Worm (Caenorhabditis elegans) whole organism, L2 larva: ENCODE measurements around the gene esyt-2.

Experiments
- C34F6.9 ChIP-seq: fragments of 150-350 bp; optimal IDR thresholded peaks from 2 replicates; lab custom pipeline; 2014; ENCODE audit warnings: missing biosample characterization, missing genetic modification characterization
- F13H6.1 ChIP-seq: sonication (generic microtip); optimal IDR thresholded peaks from 2 replicates; lab custom pipeline; 2016; ENCODE audit warnings: missing genetic modification characterization, missing compliant biosample characterization
- Y55F3AM.14 ChIP-seq: fragments of 200-800 bp; sonication (Bioruptor generic); optimal IDR thresholded peaks from 2 replicates; lab custom pipeline; 2018; ENCODE audit warnings: mild to moderate bottlenecking, missing genetic modification characterization, missing compliant biosample characterization
- ZK546.5 ChIP-seq: sonication (generic microtip); optimal IDR thresholded peaks from 2 replicates; lab custom pipeline; 2017; ENCODE audit warnings: missing biosample characterization, missing genetic modification characterization
- alr-1 ChIP-seq: fragments of 150-350 bp; optimal IDR thresholded peaks from 2 replicates; lab custom pipeline; 2014; ENCODE audit warnings: missing biosample characterization, missing genetic modification characterization
- aly-2 ChIP-seq: fragments of 150-350 bp; optimal IDR thresholded peaks from 2 replicates; lab custom pipeline; 2014; ENCODE audit warnings: missing biosample characterization, missing genetic modification characterization
- ama-1 ChIP-seq: fragments of 150-350 bp; optimal IDR thresholded peaks from 2 replicates; lab custom pipeline; 2018; ENCODE audit warnings: inconsistent platforms
- ceh-16 ChIP-seq: fragments of 150-350 bp; optimal IDR thresholded peaks from 2 replicates; lab custom pipeline; 2014; ENCODE audit warnings: missing biosample characterization, missing genetic modification characterization
- crh-2 ChIP-seq: sonication (generic microtip); optimal IDR thresholded peaks from 2 replicates; lab custom pipeline; 2017; ENCODE audit warnings: missing biosample characterization, missing genetic modification characterization
- dmd-4 ChIP-seq: sonication (generic microtip); optimal IDR thresholded peaks from 2 replicates; lab custom pipeline; 2017; ENCODE audit warnings: missing biosample characterization, missing genetic modification characterization
- egl-27 ChIP-seq: sonication (generic microtip); optimal IDR thresholded peaks from 3 replicates; lab custom pipeline; 2017; ENCODE audit warnings: missing biosample characterization, missing genetic modification reagents, missing genetic modification characterization
- elt-1 ChIP-seq: fragments of 150-350 bp; optimal IDR thresholded peaks from 2 replicates; lab custom pipeline; 2014; ENCODE audit warnings: missing biosample characterization, missing genetic modification characterization
- elt-3 ChIP-seq: sonication (generic microtip); optimal IDR thresholded peaks from 2 replicates; lab custom pipeline; 2017; ENCODE audit warnings: missing biosample characterization, missing genetic modification characterization
- fos-1 ChIP-seq: fragments of 150-350 bp; optimal IDR thresholded peaks from 2 replicates; lab custom pipeline; 2014; ENCODE audit warnings: missing biosample characterization, missing genetic modification characterization
- gmeb-1 ChIP-seq: fragments of 150-350 bp; optimal IDR thresholded peaks from 2 replicates; lab custom pipeline; 2014; ENCODE audit warnings: missing biosample characterization, missing genetic modification characterization
- lin-11 ChIP-seq: fragments of 150-350 bp; sonication (generic microtip); optimal IDR thresholded peaks from 2 replicates; lab custom pipeline; 2014; ENCODE audit warnings: missing biosample characterization, missing genetic modification characterization, inconsistent platforms, mixed read lengths
- lin-13 ChIP-seq: fragments of 150-350 bp; optimal IDR thresholded peaks from 2 replicates; lab custom pipeline; 2014; ENCODE audit warnings: missing biosample characterization, missing genetic modification reagents, missing genetic modification characterization
- lin-39 ChIP-seq: fragments of 150-350 bp; optimal IDR thresholded peaks from 2 replicates; lab custom pipeline; 2014; ENCODE audit warnings: missing biosample characterization, missing genetic modification reagents, missing genetic modification characterization
- lsy-2 ChIP-seq, 2 experiments: fragments of 150-350 bp in 1 of 2; sonication (generic microtip) in 1 of 2; optimal IDR thresholded peaks; 2 replicates each; lab custom pipeline; 2014 to 2017; ENCODE audit warnings: missing biosample characterization in 2 of 2, missing genetic modification characterization in 2 of 2
- mab-5 ChIP-seq: fragments of 150-350 bp; optimal IDR thresholded peaks from 2 replicates; lab custom pipeline; 2014; ENCODE audit warnings: missing biosample characterization, missing genetic modification characterization
- mdl-1 ChIP-seq, 2 experiments: fragments of 150-350 bp in 1 of 2; sonication (generic microtip) in 1 of 2; optimal IDR thresholded peaks; 2 replicates each; lab custom pipeline; 2017; ENCODE audit warnings: missing biosample characterization in 2 of 2, missing genetic modification characterization in 2 of 2
- nhr-10 ChIP-seq: sonication (generic microtip); optimal IDR thresholded peaks from 2 replicates; lab custom pipeline; 2017; ENCODE audit warnings: missing biosample characterization, missing genetic modification characterization
- nhr-11 ChIP-seq: fragments of 150-350 bp; optimal IDR thresholded peaks from 2 replicates; lab custom pipeline; 2014; ENCODE audit warnings: missing biosample characterization, missing genetic modification characterization
- nhr-12 ChIP-seq: fragments of 150-350 bp; optimal IDR thresholded peaks from 2 replicates; lab custom pipeline; 2014; ENCODE audit warnings: missing biosample characterization, missing genetic modification characterization
- nhr-129 ChIP-seq: fragments of 150-350 bp; optimal IDR thresholded peaks from 2 replicates; lab custom pipeline; 2014; ENCODE audit warnings: missing biosample characterization, missing genetic modification characterization
- nhr-21 ChIP-seq: fragments of 150-350 bp; optimal IDR thresholded peaks from 2 replicates; lab custom pipeline; 2014; ENCODE audit warnings: missing biosample characterization, missing genetic modification characterization
- nhr-23 ChIP-seq: fragments of 150-350 bp; optimal IDR thresholded peaks from 2 replicates; lab custom pipeline; 2014; ENCODE audit warnings: missing biosample characterization, missing genetic modification reagents, missing genetic modification characterization
- nhr-25 ChIP-seq: fragments of 150-350 bp; sonication (generic microtip); optimal IDR thresholded peaks from 3 replicates; lab custom pipeline; 2014; ENCODE audit warnings: missing biosample characterization, missing genetic modification characterization
- nhr-6 ChIP-seq: fragments of 150-350 bp; optimal IDR thresholded peaks from 2 replicates; lab custom pipeline; 2014; ENCODE audit warnings: missing biosample characterization, missing genetic modification characterization
- peb-1 ChIP-seq: fragments of 150-350 bp; optimal IDR thresholded peaks from 2 replicates; lab custom pipeline; 2014; ENCODE audit warnings: missing biosample characterization, missing genetic modification characterization
- sem-4 ChIP-seq: fragments of 150-350 bp; optimal IDR thresholded peaks from 2 replicates; lab custom pipeline; 2014; ENCODE audit warnings: missing biosample characterization, missing genetic modification reagents, missing genetic modification characterization
- skn-1 ChIP-seq: sonication (generic microtip); optimal IDR thresholded peaks from 2 replicates; lab custom pipeline; 2017; ENCODE audit warnings: missing biosample characterization, missing genetic modification characterization
- sma-3 ChIP-seq: sonication (generic microtip); optimal IDR thresholded peaks from 2 replicates; lab custom pipeline; 2016; ENCODE audit warnings: missing genetic modification reagents, missing genetic modification characterization, missing compliant biosample characterization
- sma-9 ChIP-seq, 2 experiments: fragments of 150-350 bp in 1 of 2; sonication (generic microtip) in 1 of 2; optimal IDR thresholded peaks; 2 replicates each; lab custom pipeline; 2014 to 2016; ENCODE audit warnings: missing genetic modification characterization in 2 of 2, mild to moderate bottlenecking in 1 of 2, missing biosample characterization in 1 of 2, missing compliant biosample characterization in 1 of 2, missing genetic modification reagents in 1 of 2, moderate library complexity in 1 of 2
- snpc-4 ChIP-seq: fragments of 150-350 bp; optimal IDR thresholded peaks from 2 replicates; lab custom pipeline; 2014; ENCODE audit warnings: missing biosample characterization, missing genetic modification characterization
- unc-39 ChIP-seq: fragments of 150-350 bp; optimal IDR thresholded peaks from 2 replicates; lab custom pipeline; 2014; ENCODE audit warnings: missing biosample characterization, missing genetic modification characterization
- unc-62 ChIP-seq: fragments of 150-350 bp; optimal IDR thresholded peaks from 2 replicates; lab custom pipeline; 2014; ENCODE audit warnings: missing biosample characterization, missing genetic modification reagents, missing genetic modification characterization
- ztf-1 ChIP-seq: fragments of 200-800 bp; sonication (Bioruptor generic); conservative IDR thresholded peaks from 2 replicates; pipeline ENCODE4 v1.3.6; 2022; ENCODE audit warnings: missing genetic modification characterization, missing compliant biosample characterization
- ztf-11 ChIP-seq: sonication (generic microtip); optimal IDR thresholded peaks from 2 replicates; lab custom pipeline; 2017; ENCODE audit warnings: missing biosample characterization, missing genetic modification characterization
- ztf-4 ChIP-seq: fragments of 150-350 bp; optimal IDR thresholded peaks from 2 replicates; lab custom pipeline; 2014; ENCODE audit warnings: missing biosample characterization, missing genetic modification characterization

The esyt-2 gene

DNA sequence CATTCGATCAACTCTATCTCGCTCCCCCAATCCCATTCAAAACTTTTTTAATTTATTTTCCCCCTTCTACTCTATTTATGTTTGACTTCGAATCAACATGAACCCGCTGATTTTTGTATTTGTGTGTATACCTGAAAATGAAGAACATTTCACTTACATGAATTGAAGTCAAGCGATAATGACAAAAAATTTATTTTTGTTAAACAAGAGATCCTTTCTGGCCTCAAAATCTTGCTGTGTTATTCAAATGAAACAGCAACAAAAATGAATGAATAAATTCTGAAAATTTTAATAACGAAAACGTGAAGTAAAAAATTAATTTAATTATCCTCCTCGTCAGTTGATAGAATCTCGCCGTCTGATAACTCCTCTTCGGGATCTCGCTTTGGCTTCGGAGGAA, 28.3 kb downstream of the esyt-2 start:
- no peak for TF ChIP-seq unc-62 (GFP tag; lab: Kevin White, UChicago)
- no peak for TF ChIP-seq lin-13
- TF ChIP-seq elt-1, result no peak
- no peak for TF ChIP-seq ztf-11 (tag; lab: Kevin White, UChicago)
- no peak for TF ChIP-seq fos-1 (tag; lab: Kevin White, UChicago)
- TF ChIP-seq nhr-21 (tag; lab: Kevin White, UChicago), result no peak
- TF ChIP-seq ceh-16 (tag; lab: Kevin White, UChicago), result no peak
- TF ChIP-seq nhr-10, result no peak
- no peak for TF ChIP-seq elt-3 (tag; lab: Kevin White, UChicago)
- TF ChIP-seq alr-1 (tag; lab: Kevin White, UChicago), result no peak
- TF ChIP-seq sem-4, result no peak
- TF ChIP-seq ztf-4 (tag; lab: Kevin White, UChicago), result no peak
- no peak for TF ChIP-seq sma-3 (GFP tag; lab: Kevin White, UChicago)
- no peak for TF ChIP-seq nhr-25
- no peak for TF ChIP-seq gmeb-1 (tag; lab: Kevin White, UChicago)
- TF ChIP-seq aly-2, result no peak
- no peak for TF ChIP-seq egl-27
- TF ChIP-seq dmd-4, result no peak
- TF ChIP-seq ZK546.5, result no peak
- TF ChIP-seq snpc-4 (tag; lab: Kevin White, UChicago), result no peak

DNA sequence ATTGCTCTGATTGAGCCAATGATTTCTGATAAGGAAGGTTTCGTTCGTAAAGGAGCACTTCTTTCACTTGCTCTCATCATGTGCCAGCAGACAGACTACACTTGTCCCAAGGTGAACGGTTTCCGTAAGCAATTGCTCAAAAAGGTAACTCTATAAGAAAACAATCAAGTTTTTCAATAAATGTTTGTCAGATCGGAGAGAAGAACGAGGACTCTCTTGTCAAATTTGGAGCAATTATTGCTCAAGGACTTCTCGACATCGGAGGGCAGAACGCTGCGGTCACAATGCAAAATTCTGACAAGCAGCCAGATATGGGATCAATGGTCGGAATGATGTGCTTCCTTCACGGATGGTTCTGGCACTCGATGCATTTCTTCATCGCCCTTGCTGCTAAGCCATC, 29.4 kb downstream of the esyt-2 start:
- no peak for TF ChIP-seq lin-13
- TF ChIP-seq nhr-11 (tag; lab: Kevin White, UChicago), result no peak
- no peak for TF ChIP-seq ztf-1
- no peak for TF ChIP-seq nhr-23 (tag; lab: Kevin White, UChicago)
- no peak for TF ChIP-seq Y55F3AM.14 (GFP tag; lab: Kevin White, UChicago)
- TF ChIP-seq fos-1 (tag; lab: Kevin White, UChicago), result no peak
- TF ChIP-seq F13H6.1 (tag; lab: Kevin White, UChicago), result no peak
- TF ChIP-seq egl-27, result no peak
- no peak for TF ChIP-seq ama-1 (lab: Kevin White, UChicago)
- no peak for TF ChIP-seq lin-39 (tag; lab: Kevin White, UChicago)
- no peak for TF ChIP-seq nhr-21 (tag; lab: Kevin White, UChicago)
- no peak for TF ChIP-seq skn-1 (tag; lab: Kevin White, UChicago)
- TF ChIP-seq sma-9 (GFP tag; optimal IDR thresholded peaks at IDR 0.05; lab: Kevin White, UChicago), result no peak
- no peak for TF ChIP-seq sma-9 (tag; optimal IDR thresholded peaks at IDR 0.05; lab: Kevin White, UChicago)
- no peak for TF ChIP-seq ztf-11 (tag; lab: Kevin White, UChicago)

ce11 chrIII:6198378-6199234, 32.2 kb downstream of the esyt-2 start, which contains the start of the genes C23G10.7 and rpn-2:
TSS of gene C23G10.7 (minus strand) at chrIII:6198414.
TSS of gene rpn-2 (plus strand) at chrIII:6199184.
- peak; percentile 76 to 88 for TF ChIP-seq lsy-2 (tag; optimal IDR thresholded peaks at IDR 0.05; lab: Kevin White, UChicago)
- peak; percentile 50 for TF ChIP-seq lin-11 (tag; lab: Kevin White, UChicago)
- TF ChIP-seq nhr-12, result no peak
- TF ChIP-seq unc-62 (GFP tag; lab: Kevin White, UChicago), result no peak
- TF ChIP-seq elt-1, result no peak
- peak; percentile 73 for TF ChIP-seq gmeb-1 (tag; lab: Kevin White, UChicago)
- no peak for TF ChIP-seq mdl-1 (tag; optimal IDR thresholded peaks at IDR 0.05; lab: Kevin White, UChicago)
- no peak for TF ChIP-seq nhr-11 (tag; lab: Kevin White, UChicago)
- TF ChIP-seq sma-3 (GFP tag; lab: Kevin White, UChicago), result peak; percentile 44
- no peak for TF ChIP-seq peb-1 (tag; lab: Kevin White, UChicago)
- TF ChIP-seq mab-5 (tag; lab: Kevin White, UChicago), result peak; percentile 3
- peak; percentile 95 for TF ChIP-seq skn-1 (tag; lab: Kevin White, UChicago)
- TF ChIP-seq fos-1 (tag; lab: Kevin White, UChicago), result peak; percentile 39
- TF ChIP-seq nhr-129, result peak; percentile 49
- peak; percentile 87 for TF ChIP-seq C34F6.9 (tag; lab: Kevin White, UChicago)
- peak; percentile 71 for TF ChIP-seq sma-9 (GFP tag; optimal IDR thresholded peaks at IDR 0.05; lab: Kevin White, UChicago)
- no peak for TF ChIP-seq sma-9 (tag; optimal IDR thresholded peaks at IDR 0.05; lab: Kevin White, UChicago)
- no peak for TF ChIP-seq ztf-4 (tag; lab: Kevin White, UChicago)
- peak; percentile 27 for TF ChIP-seq ama-1 (lab: Kevin White, UChicago)
- no peak for TF ChIP-seq ztf-1
- TF ChIP-seq egl-27, result peak; percentile 19
- TF ChIP-seq lin-13, result peak; percentile 45
- TF ChIP-seq unc-39, result no peak
- TF ChIP-seq nhr-21 (tag; lab: Kevin White, UChicago), result peak; percentile 20
- no peak for TF ChIP-seq elt-3 (tag; lab: Kevin White, UChicago)
- TF ChIP-seq F13H6.1 (tag; lab: Kevin White, UChicago), result peak; percentile 49
- TF ChIP-seq nhr-6 (tag; lab: Kevin White, UChicago), result no peak
- peak; percentile 46 for TF ChIP-seq crh-2
- TF ChIP-seq nhr-25, result peak; percentile 61
- TF ChIP-seq, all 48 proteins: peak for 17
